Worm (Caenorhabditis elegans): ENCODE results near the gene F34H10.5.

ce11 chrX:9622609-9623008, 12.9 kb upstream of the F34H10.5 start:
- TF ChIP-seq him-1 (tag; optimal IDR thresholded peaks at IDR 0.05) (no peak), W03F9.2 (tag; optimal IDR thresholded peaks at IDR 0.05) (no peak)
